Worm (Caenorhabditis elegans): ENCODE data around the gene lrx-1.
A peak's percentile ranks its signal among the peaks of the same experiment; 100 is the strongest.

Gene lrx-1

DNA sequence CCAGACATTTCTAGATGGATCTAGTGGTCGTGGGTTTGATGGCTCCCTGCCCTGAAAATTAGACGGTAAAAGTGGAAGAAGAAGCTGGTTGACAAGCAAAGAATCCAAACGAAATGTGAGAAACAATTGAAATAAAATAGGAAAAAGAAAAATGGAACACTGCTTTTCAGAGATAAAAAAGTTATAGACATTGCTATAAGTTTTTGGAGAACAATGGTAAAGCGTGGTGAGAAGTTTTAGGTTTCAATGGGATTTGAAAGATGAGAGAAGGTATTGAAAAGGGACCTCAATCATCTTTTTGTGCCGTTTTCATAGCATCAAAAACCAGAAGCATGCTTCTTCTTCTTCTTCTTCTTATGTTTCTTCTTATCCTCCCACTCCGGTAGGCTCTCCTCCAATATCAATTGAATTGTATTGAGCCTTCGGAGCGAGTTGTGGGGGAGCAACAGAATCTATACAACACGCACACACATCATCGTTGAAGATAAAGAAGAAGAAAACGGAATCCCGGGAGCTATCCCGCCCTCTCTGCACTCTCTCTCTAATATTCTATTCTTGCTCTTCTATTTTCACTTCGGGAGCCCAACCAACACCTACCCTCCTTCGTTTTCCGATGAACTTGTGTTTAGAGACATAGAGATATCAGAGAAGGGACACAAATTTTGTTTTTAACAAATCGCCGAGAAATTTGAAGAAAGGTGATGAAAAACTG, 17.9 kb upstream of the lrx-1 start, which contains the start of gene myo-3:
myo-3 (minus strand) TSS at position 51 of the 712 bp plus-strand sequence.
- peak; percentile 12 for TF ChIP-seq nfya-1 (tag; optimal IDR thresholded peaks at IDR 0.05)
- no peak for TF ChIP-seq ceh-48 (tag; optimal IDR thresholded peaks at IDR 0.05)
- TF ChIP-seq madf-2 (tag; optimal IDR thresholded peaks at IDR 0.05) = no peak
- no peak for TF ChIP-seq ttx-3 (tag; optimal IDR thresholded peaks at IDR 0.05)
- peak; percentile 37 for TF ChIP-seq rnt-1 (tag; optimal IDR thresholded peaks at IDR 0.05)
- no peak for TF ChIP-seq mec-3 (tag; optimal IDR thresholded peaks at IDR 0.05; ENCODE audit: borderline replicate concordance)
- TF ChIP-seq C38D4.7 (GFP tag; optimal IDR thresholded peaks at IDR 0.05) = no peak
- TF ChIP-seq eyg-1 (tag; optimal IDR thresholded peaks at IDR 0.05) = no peak
- TF ChIP-seq ceh-14 (tag; optimal IDR thresholded peaks at IDR 0.05) = no peak
- no peak for TF ChIP-seq lin-11 (tag; optimal IDR thresholded peaks at IDR 0.05)
- TF ChIP-seq ceh-19 (GFP tag; optimal IDR thresholded peaks at IDR 0.05) = no peak
- TF ChIP-seq hlh-8 (tag; optimal IDR thresholded peaks at IDR 0.05) = no peak
- TF ChIP-seq pqm-1 (tag; optimal IDR thresholded peaks at IDR 0.05) = no peak
- TF ChIP-seq K09A11.1 (tag; optimal IDR thresholded peaks at IDR 0.05; ENCODE audit: insufficient read depth) = no peak
- TF ChIP-seq ceh-34 (tag; optimal IDR thresholded peaks at IDR 0.05) = peak; percentile 22
- no peak for TF ChIP-seq ceh-31 (tag; optimal IDR thresholded peaks at IDR 0.05)
- no peak for TF ChIP-seq che-1 (tag; optimal IDR thresholded peaks at IDR 0.05)
- no peak for TF ChIP-seq elt-4 (tag; optimal IDR thresholded peaks at IDR 0.05)
- no peak for TF ChIP-seq odd-2 (tag; optimal IDR thresholded peaks at IDR 0.05)
- TF ChIP-seq ceh-24 (tag; optimal IDR thresholded peaks at IDR 0.05) = no peak
- no peak for TF ChIP-seq ref-2 (tag; optimal IDR thresholded peaks at IDR 0.05)
- TF ChIP-seq sox-4 (tag; optimal IDR thresholded peaks at IDR 0.05) = no peak
- peak; percentile 80 for TF ChIP-seq ceh-18 (tag; optimal IDR thresholded peaks at IDR 0.05)
- no peak for TF ChIP-seq fkh-6 (tag; optimal IDR thresholded peaks at IDR 0.05)
- TF ChIP-seq elt-2 (tag; optimal IDR thresholded peaks at IDR 0.05) = no peak
- TF ChIP-seq ceh-22 (tag; optimal IDR thresholded peaks at IDR 0.05) = no peak
- no peak for TF ChIP-seq pag-3 (tag; optimal IDR thresholded peaks at IDR 0.05; ENCODE audit: borderline replicate concordance)
- no peak for TF ChIP-seq ceh-9 (tag; optimal IDR thresholded peaks at IDR 0.05)
- no peak for TF ChIP-seq fkh-10 (GFP tag; optimal IDR thresholded peaks at IDR 0.05)

DNA sequence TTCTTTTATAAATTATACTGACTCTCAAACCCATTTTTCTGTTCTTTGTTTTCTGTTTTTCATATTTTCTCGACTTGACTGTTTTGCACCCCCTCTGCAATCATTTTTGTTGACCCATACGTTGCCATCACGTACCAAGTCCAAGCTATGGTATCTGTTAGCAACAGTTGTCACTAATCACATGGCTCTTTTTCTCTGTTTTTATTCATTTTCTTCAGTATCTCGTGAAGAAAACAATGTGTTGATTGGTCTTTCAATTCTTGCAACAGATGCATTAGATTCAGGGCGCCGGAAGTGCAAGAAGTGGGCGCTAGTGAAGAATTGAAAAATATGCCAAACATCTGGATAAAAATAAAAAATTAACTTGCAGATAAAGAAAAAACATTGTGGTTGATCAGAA, 16.9 kb upstream of the lrx-1 start:
- TF ChIP-seq ceh-18 (tag; optimal IDR thresholded peaks at IDR 0.05) (peak; percentile 27), ceh-22 (tag; optimal IDR thresholded peaks at IDR 0.05) (no peak), ceh-24 (tag; optimal IDR thresholded peaks at IDR 0.05) (no peak), unc-55 (GFP tag; optimal IDR thresholded peaks at IDR 0.05) (peak; percentile 15), dve-1 (tag; optimal IDR thresholded peaks at IDR 0.05) (no peak), dmd-4 (tag; optimal IDR thresholded peaks at IDR 0.05; ENCODE audit: borderline replicate concordance) (no peak), nfya-1 (tag; optimal IDR thresholded peaks at IDR 0.05) (peak; percentile 23), ama-1 (optimal IDR thresholded peaks at IDR 0.05) (no peak)

DNA sequence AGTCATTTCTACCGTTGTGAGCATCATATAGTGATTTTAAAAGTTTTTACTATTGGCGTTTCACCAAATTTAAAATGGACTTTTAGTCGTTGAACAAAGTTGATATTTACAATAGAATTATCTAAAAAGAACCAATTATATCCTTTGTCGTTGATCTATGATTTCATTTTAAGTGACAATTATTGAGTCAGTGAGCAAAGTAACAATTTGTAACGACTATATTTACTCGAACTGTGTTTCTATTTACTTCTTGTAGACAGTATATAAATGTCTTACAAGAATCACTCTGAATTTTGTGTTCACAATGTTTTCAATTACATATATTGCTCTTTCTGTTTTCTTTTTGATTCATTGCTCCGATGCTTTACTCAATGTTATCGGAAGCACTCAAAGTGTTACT, 11.2 kb upstream of the lrx-1 start, which contains the start of gene ttr-22:
ttr-22 (plus strand) TSS at position 301 of the 400 bp plus-strand sequence.
- TF ChIP-seq nfya-1 (tag; optimal IDR thresholded peaks at IDR 0.05) = no peak
- no peak for TF ChIP-seq sdc-2 (tag; optimal IDR thresholded peaks at IDR 0.05)
- TF ChIP-seq madf-2 (tag; optimal IDR thresholded peaks at IDR 0.05) = no peak
- no peak for TF ChIP-seq tbx-2 (tag; optimal IDR thresholded peaks at IDR 0.05)
- no peak for TF ChIP-seq sox-2 (GFP tag; IDR thresholded peaks at IDR 0.05)
- TF ChIP-seq lin-11 (tag; optimal IDR thresholded peaks at IDR 0.05) = no peak
- no peak for TF ChIP-seq pros-1 (tag; optimal IDR thresholded peaks at IDR 0.05)
- no peak for TF ChIP-seq pha-2 (tag; optimal IDR thresholded peaks at IDR 0.05)
- TF ChIP-seq ets-4 (tag; optimal IDR thresholded peaks at IDR 0.05) = no peak
- no peak for TF ChIP-seq ceh-22 (tag; optimal IDR thresholded peaks at IDR 0.05)
- no peak for TF ChIP-seq hlh-13 (GFP tag; optimal IDR thresholded peaks at IDR 0.05)
- TF ChIP-seq hlh-15 (tag; optimal IDR thresholded peaks at IDR 0.05) = no peak
- no peak for TF ChIP-seq ceh-9 (tag; optimal IDR thresholded peaks at IDR 0.05)
- TF ChIP-seq ceh-19 (GFP tag; optimal IDR thresholded peaks at IDR 0.05) = no peak
- no peak for TF ChIP-seq ceh-45 (GFP tag; IDR thresholded peaks at IDR 0.05)
- TF ChIP-seq pqm-1 (tag; optimal IDR thresholded peaks at IDR 0.05) = no peak
